Fruit fly (Drosophila melanogaster) whole organism, embryonic: Measurements from ENCODE around the gene kin17.
A peak's percentile ranks its signal among the peaks of the same experiment; 100 is the strongest.

ENCODE experiments used
- Awh ChIP-seq: fragments of 200-800 bp; sonication (Bioruptor generic); IDR thresholded peaks from 2 replicates; pipeline ENCODE4, ENCODE4 v1.3.6; 2022; ENCODE audit warnings: missing biosample characterization, missing genetic modification characterization
- CG10979 ChIP-seq: fragments of 200-800 bp; sonication (Bioruptor generic); optimal IDR thresholded peaks from 2 replicates; lab custom pipeline; 2018; ENCODE audit warnings: missing biosample characterization, mild to moderate bottlenecking, missing genetic modification characterization, moderate library complexity
- CG11723 ChIP-seq: fragments of 200-800 bp; sonication (Bioruptor generic); optimal IDR thresholded peaks from 2 replicates; lab custom pipeline; 2017; ENCODE audit warnings: missing biosample characterization, mild to moderate bottlenecking, missing genetic modification characterization
- CG12071 ChIP-seq: fragments of 200-800 bp; sonication (Bioruptor generic); optimal IDR thresholded peaks from 3 replicates; lab custom pipeline; 2018; ENCODE audit warnings: missing biosample characterization, mild to moderate bottlenecking, missing genetic modification characterization
- CG12299 ChIP-seq: fragments of 200-800 bp; sonication (Bioruptor generic); optimal IDR thresholded peaks from 2 replicates; lab custom pipeline; 2018; ENCODE audit warnings: missing biosample characterization, mild to moderate bottlenecking, missing genetic modification characterization
- CG1233 ChIP-seq: fragments of 200-800 bp; sonication (Bioruptor generic); optimal IDR thresholded peaks from 4 replicates; lab custom pipeline; 2018; ENCODE audit warnings: missing biosample characterization, mild to moderate bottlenecking, missing genetic modification characterization
- CG13123 ChIP-seq: fragments of 200-800 bp; sonication (Bioruptor generic); optimal IDR thresholded peaks from 2 replicates; lab custom pipeline; 2016; ENCODE audit warnings: missing biosample characterization, missing genetic modification characterization
- CG15696 ChIP-seq: fragments of 200-800 bp; sonication (Bioruptor generic); optimal IDR thresholded peaks from 2 replicates; lab custom pipeline; 2019; ENCODE audit warnings: missing biosample characterization, mild to moderate bottlenecking, missing genetic modification characterization, moderate library complexity
- CG18476 ChIP-seq: fragments of 200-800 bp; sonication (Bioruptor generic); optimal IDR thresholded peaks from 2 replicates; lab custom pipeline; 2016; ENCODE audit warnings: missing biosample characterization, mild to moderate bottlenecking, missing genetic modification characterization
- CG31441 ChIP-seq: fragments of 200-800 bp; sonication (Bioruptor generic); IDR thresholded peaks from 2 replicates; pipeline ENCODE4 v1.3.6; 2022; ENCODE audit warnings: missing biosample characterization, missing genetic modification characterization
- CG33213 ChIP-seq: fragments of 200-800 bp; sonication (Bioruptor generic); optimal IDR thresholded peaks from 3 replicates; lab custom pipeline; 2016; ENCODE audit warnings: missing biosample characterization, missing genetic modification characterization
- CG3838 ChIP-seq: fragments of 200-800 bp; sonication (Bioruptor generic); optimal IDR thresholded peaks from 3 replicates; lab custom pipeline; 2016; ENCODE audit warnings: missing biosample characterization, missing genetic modification characterization
- CG6654 ChIP-seq: fragments of 200-800 bp; sonication (Bioruptor generic); optimal IDR thresholded peaks from 2 replicates; lab custom pipeline; 2017; ENCODE audit warnings: missing biosample characterization, mild to moderate bottlenecking, missing genetic modification characterization
- CG6689 ChIP-seq: fragments of 200-800 bp; sonication (Bioruptor generic); IDR thresholded peaks from 2 replicates; pipeline ENCODE4 v1.3.6; 2022; ENCODE audit warnings: missing biosample characterization, missing genetic modification characterization
- CG6813 ChIP-seq: fragments of 200-800 bp; sonication (Bioruptor generic); optimal IDR thresholded peaks from 2 replicates; lab custom pipeline; 2017; ENCODE audit warnings: missing biosample characterization, missing genetic modification characterization, mild to moderate bottlenecking, moderate library complexity, missing genetic modification reagents
- CG7556 ChIP-seq: fragments of 200-800 bp; sonication (Bioruptor generic); optimal IDR thresholded peaks from 2 replicates; lab custom pipeline; 2017; ENCODE audit warnings: missing biosample characterization, mild to moderate bottlenecking, missing genetic modification characterization
- CG8089 ChIP-seq: fragments of 200-800 bp; sonication (Bioruptor generic); optimal IDR thresholded peaks from 3 replicates; lab custom pipeline; 2016; ENCODE audit warnings: missing biosample characterization, missing genetic modification characterization
- CG8281 ChIP-seq: fragments of 200-800 bp; sonication (Bioruptor generic); optimal IDR thresholded peaks from 2 replicates; lab custom pipeline; 2018; ENCODE audit warnings: missing biosample characterization, mild to moderate bottlenecking, missing genetic modification characterization, moderate library complexity
- CG9797 ChIP-seq: fragments of 200-800 bp; sonication (Bioruptor generic); optimal IDR thresholded peaks from 3 replicates; lab custom pipeline; 2018; ENCODE audit warnings: missing biosample characterization, mild to moderate bottlenecking, missing genetic modification characterization
- CHES-1-like ChIP-seq: fragments of 200-800 bp; sonication (Bioruptor generic); optimal IDR thresholded peaks from 2 replicates; lab custom pipeline; 2016; ENCODE audit warnings: missing biosample characterization, missing genetic modification characterization
- CoRest ChIP-seq: fragments of 200-800 bp; sonication (Bioruptor generic); optimal IDR thresholded peaks from 3 replicates; lab custom pipeline; 2018; ENCODE audit warnings: missing biosample characterization, mild to moderate bottlenecking, missing genetic modification characterization, moderate library complexity
- Dll ChIP-seq: fragments of 200-800 bp; sonication (Bioruptor generic); IDR thresholded peaks from 4 replicates; pipeline ENCODE4 v1.3.6; 2022; ENCODE audit warnings: missing biosample characterization, missing genetic modification characterization; ENCODE audit not compliant: partially characterized antibody
- Jarid2 ChIP-seq: fragments of 200-800 bp; sonication (Bioruptor generic); optimal IDR thresholded peaks from 3 replicates; lab custom pipeline; 2017; ENCODE audit warnings: mild to moderate bottlenecking, missing biosample characterization, missing genetic modification reagents, missing genetic modification characterization
- Ptx1 ChIP-seq: fragments of 200-800 bp; sonication (Bioruptor generic); IDR thresholded peaks from 2 replicates; pipeline ENCODE4 v1.3.6; 2022; ENCODE audit warnings: missing biosample characterization, missing genetic modification characterization
- ab ChIP-seq: fragments of 200-800 bp; sonication (Bioruptor generic); optimal IDR thresholded peaks from 2 replicates; lab custom pipeline; 2016; ENCODE audit warnings: missing biosample characterization, missing genetic modification characterization
- al ChIP-seq: fragments of 200-800 bp; sonication (Bioruptor generic); IDR thresholded peaks from 2 replicates; pipeline ENCODE4 v1.3.6; 2022; ENCODE audit warnings: missing biosample characterization, missing genetic modification characterization
- ara ChIP-seq: fragments of 200-800 bp; sonication (Bioruptor generic); IDR thresholded peaks from 2 replicates; pipeline ENCODE4 v1.3.6; 2022; ENCODE audit warnings: missing biosample characterization, missing genetic modification characterization
- bowl ChIP-seq: fragments of 200-800 bp; sonication (Bioruptor generic); IDR thresholded peaks from 2 replicates; pipeline ENCODE4 v1.3.6; 2022; ENCODE audit warnings: missing biosample characterization, missing genetic modification characterization
- br ChIP-seq: fragments of >200 bp; optimal IDR thresholded peaks from 2 replicates; lab custom pipeline; 2017
- caup ChIP-seq: fragments of 200-800 bp; sonication (Bioruptor generic); optimal IDR thresholded peaks from 3 replicates; lab custom pipeline; 2017; ENCODE audit warnings: missing biosample characterization, mild to moderate bottlenecking, missing genetic modification characterization, moderate library complexity; ENCODE audit not compliant: severe bottlenecking
- chif ChIP-seq, 2 experiments: fragments of 200-800 bp; sonication (Bioruptor generic); optimal IDR thresholded peaks; 3 replicates each; lab custom pipeline; 2016; ENCODE audit warnings: missing biosample characterization in 2 of 2, missing genetic modification characterization in 2 of 2
- chm ChIP-seq: fragments of 200-800 bp; sonication (Bioruptor generic); IDR thresholded peaks from 2 replicates; pipeline ENCODE4 v1.3.6; 2022; ENCODE audit warnings: missing biosample characterization, missing genetic modification characterization
- crol ChIP-seq: fragments of 200-800 bp; sonication (Bioruptor generic); IDR thresholded peaks from 2 replicates; pipeline ENCODE4 v1.3.6; 2022; ENCODE audit warnings: missing biosample characterization, missing genetic modification characterization
- crp ChIP-seq, 2 experiments: fragments of 200-800 bp; sonication (Bioruptor generic); optimal IDR thresholded peaks; 2 replicates in 1 of 2; 3 replicates in 1 of 2; lab custom pipeline; 2017; ENCODE audit warnings: missing biosample characterization in 2 of 2, missing genetic modification characterization in 2 of 2, mild to moderate bottlenecking in 1 of 2, moderate library complexity in 1 of 2
- dati ChIP-seq: fragments of 200-800 bp; sonication (Bioruptor generic); IDR thresholded peaks from 2 replicates; pipeline ENCODE4 v1.3.6; 2022; ENCODE audit warnings: missing biosample characterization, missing genetic modification characterization
- dm ChIP-seq: fragments of 200-800 bp; sonication (Bioruptor generic); optimal IDR thresholded peaks from 3 replicates; lab custom pipeline; 2016; ENCODE audit warnings: missing biosample characterization, missing genetic modification characterization
- eve ChIP-seq, 2 experiments: fragments of >200 bp; optimal IDR thresholded peaks; 2 replicates each; lab custom pipeline; 2017; ENCODE audit warnings: missing biosample characterization in 2 of 2, missing genetic modification characterization in 2 of 2
- fru ChIP-seq: fragments of >200 bp; optimal IDR thresholded peaks from 2 replicates; lab custom pipeline; 2017
- gt ChIP-seq: fragments of 200-800 bp; sonication (Bioruptor generic); IDR thresholded peaks from 2 replicates; pipeline ENCODE4 v1.3.6; 2022; ENCODE audit warnings: missing biosample characterization, missing genetic modification characterization
- hb ChIP-seq: fragments of 200-800 bp; sonication (Bioruptor generic); IDR thresholded peaks from 3 replicates; pipeline ENCODE4 v1.3.6; 2022; ENCODE audit warnings: missing biosample characterization, missing genetic modification characterization; ENCODE audit not compliant: partially characterized antibody
- kah ChIP-seq: fragments of 200-800 bp; sonication (Bioruptor generic); optimal IDR thresholded peaks from 2 replicates; lab custom pipeline; 2018; ENCODE audit warnings: missing biosample characterization, mild to moderate bottlenecking, missing genetic modification characterization
- ken ChIP-seq: fragments of 200-800 bp; sonication (Bioruptor generic); IDR thresholded peaks from 3 replicates; pipeline ENCODE4 v1.3.6; 2022; ENCODE audit warnings: missing biosample characterization, missing genetic modification characterization
- luna ChIP-seq: fragments of 200-800 bp; sonication (Bioruptor generic); optimal IDR thresholded peaks from 2 replicates; lab custom pipeline; 2016; ENCODE audit warnings: missing biosample characterization, missing genetic modification characterization
- p53 ChIP-seq: fragments of 200-800 bp; sonication (Bioruptor generic); optimal IDR thresholded peaks from 2 replicates; lab custom pipeline; 2016; ENCODE audit warnings: missing biosample characterization, missing genetic modification characterization
- pros ChIP-seq: fragments of 200-800 bp; sonication (Bioruptor generic); optimal IDR thresholded peaks from 3 replicates; lab custom pipeline; 2019; ENCODE audit warnings: missing biosample characterization, mild to moderate bottlenecking, missing genetic modification characterization, moderate library complexity
- stc ChIP-seq: fragments of 200-800 bp; sonication (Bioruptor generic); IDR thresholded peaks from 2 replicates; pipeline ENCODE4 v1.3.6; 2022; ENCODE audit warnings: missing biosample characterization, missing genetic modification characterization
- stwl ChIP-seq: fragments of 200-800 bp; sonication (Bioruptor generic); optimal IDR thresholded peaks from 3 replicates; lab custom pipeline; 2018; ENCODE audit warnings: missing biosample characterization, mild to moderate bottlenecking, missing genetic modification characterization, moderate library complexity
- ttk ChIP-seq: fragments of 200-800 bp; sonication (Bioruptor generic); IDR thresholded peaks from 2 replicates; pipeline ENCODE4 v2.1.2; 2022; ENCODE audit warnings: missing biosample characterization, missing genetic modification characterization
- tup ChIP-seq: fragments of 200-800 bp; sonication (Bioruptor generic); optimal IDR thresholded peaks from 2 replicates; lab custom pipeline; 2016; ENCODE audit warnings: missing biosample characterization, mild to moderate bottlenecking, missing genetic modification characterization, moderate library complexity

The kin17 gene

dm6 chr3L:20309758-20310733 lies 46.6 kb upstream of the kin17 start (continued):
- TF ChIP-seq crp (GFP tag; optimal IDR thresholded peaks at IDR 0.05; lab: Kevin White, UChicago) (peak in 1 of 2 experiments; percentile 46), CG6813 (GFP tag; lab: Kevin White, UChicago) (no peak), dati (GFP tag; lab: Robert Waterston, UW) (no peak), ab (no peak), fru (no peak), CG15696 (no peak), luna (GFP tag; lab: Kevin White, UChicago) (peak; percentile 30), CG13123 (GFP tag; lab: Kevin White, UChicago) (no peak), CG12299 (no peak), bowl (GFP tag; lab: Robert Waterston, UW) (no peak), pros (GFP tag; lab: Kevin White, UChicago) (no peak), gt (GFP tag; lab: Robert Waterston, UW) (no peak), CG31441 (no peak), Dll (GFP tag; lab: Robert Waterston, UW) (peak; percentile 83), CG8281 (tag; lab: Kevin White, UChicago) (no peak), CG33213 (peak; percentile 68), CG11723 (GFP tag; lab: Kevin White, UChicago) (no peak), br (no peak), CG6654 (GFP tag; lab: Kevin White, UChicago) (no peak), CG12071 (GFP tag; lab: Kevin White, UChicago) (no peak), ara (GFP tag; lab: Robert Waterston, UW) (peak; percentile 61; the same call in 1 of the 2 replicates), Jarid2 (GFP tag; lab: Kevin White, UChicago) (no peak), kah (GFP tag; lab: Kevin White, UChicago) (no peak), caup (GFP tag; lab: Kevin White, UChicago) (peak; percentile 47), CoRest (peak; percentile 70), p53 (peak; percentile 5), hb (GFP tag; lab: Robert Waterston, UW) (peak; percentile 73), CG3838 (GFP tag; lab: Kevin White, UChicago) (no peak), CG9797 (peak; percentile 98), CG8089 (GFP tag; lab: Kevin White, UChicago) (peak; percentile 40), CG6689 (GFP tag; lab: Robert Waterston, UW) (peak; percentile 18; the same call in 1 of the 2 replicates), eve (GFP tag; optimal IDR thresholded peaks at IDR 0.05; lab: Kevin White, UChicago) (no peak), Ptx1 (GFP tag; lab: Robert Waterston, UW) (peak; percentile 22; the same call in 1 of the 2 replicates), al (no peak), CG7556 (no peak), CG10979 (tag; lab: Kevin White, UChicago) (no peak), CHES-1-like (GFP tag; lab: Kevin White, UChicago) (peak; percentile 53), chif (GFP tag; optimal IDR thresholded peaks at IDR 0.05; lab: Kevin White, UChicago) (peak; percentile 25 to 49), CG1233 (GFP tag; lab: Kevin White, UChicago) (no peak), CG18476 (no peak), crol (GFP tag; lab: Robert Waterston, UW) (no peak), ken (peak; percentile 66; the same call in 2 of the 3 replicates), ttk (no peak), tup (GFP tag; lab: Kevin White, UChicago) (no peak), dm (GFP tag; lab: Kevin White, UChicago) (peak; percentile 30), stwl (tag; lab: Kevin White, UChicago) (peak; percentile 99), stc (no peak), chm (GFP tag; lab: Robert Waterston, UW) (no peak), Awh (no peak)
